Worm (Caenorhabditis elegans): ENCODE results near the gene ent-2.

Gene ent-2

DNA sequence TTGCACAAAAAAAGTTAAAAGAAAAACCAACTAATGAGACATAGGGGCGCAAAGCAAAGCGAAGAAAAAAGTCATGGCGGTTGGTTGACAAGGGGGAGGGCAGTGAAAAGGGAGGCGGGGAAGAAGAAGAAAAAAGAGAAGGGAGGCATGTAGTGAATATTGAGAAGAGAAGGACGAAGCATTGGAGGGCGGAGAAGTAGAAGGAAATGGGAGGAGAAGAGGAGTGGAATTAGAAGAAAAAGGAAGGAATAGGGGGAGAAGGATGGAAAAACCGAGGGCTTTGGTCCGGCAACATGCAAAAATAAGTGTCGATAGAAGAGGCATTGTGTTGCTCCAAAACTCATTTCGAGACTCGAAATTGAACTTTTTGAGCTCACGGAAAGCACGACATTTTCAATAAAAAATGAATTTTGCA is 29.9 kb downstream of the ent-2 start (continued):
- peak; percentile 4 for TF ChIP-seq F13H6.1 (tag; optimal IDR thresholded peaks at IDR 0.05)
- TF ChIP-seq unc-3 (GFP tag; conservative IDR thresholded peaks at IDR 0.05): no peak
- TF ChIP-seq unc-3 (tag; optimal IDR thresholded peaks at IDR 0.05): no peak
- TF ChIP-seq ceh-34 (tag; optimal IDR thresholded peaks at IDR 0.05): no peak
- TF ChIP-seq npax-4 (tag; optimal IDR thresholded peaks at IDR 0.05): no peak
- no peak for TF ChIP-seq pax-1 (tag; optimal IDR thresholded peaks at IDR 0.05)
- no peak for TF ChIP-seq pha-4 (tag; optimal IDR thresholded peaks at IDR 0.05)
- TF ChIP-seq syd-9 (tag; optimal IDR thresholded peaks at IDR 0.05): peak; percentile 2
- TF ChIP-seq T23F11.4 (GFP tag; optimal IDR thresholded peaks at IDR 0.05): no peak
- peak; percentile 63 for TF ChIP-seq ceh-31 (tag; optimal IDR thresholded peaks at IDR 0.05)
- TF ChIP-seq lim-6 (tag; optimal IDR thresholded peaks at IDR 0.05): no peak
- TF ChIP-seq pqm-1 (tag; optimal IDR thresholded peaks at IDR 0.05): no peak
- TF ChIP-seq ceh-19 (GFP tag; optimal IDR thresholded peaks at IDR 0.05): no peak
- TF ChIP-seq ceh-24 (tag; optimal IDR thresholded peaks at IDR 0.05): no peak
- no peak for TF ChIP-seq fkh-6 (tag; optimal IDR thresholded peaks at IDR 0.05)
- no peak for TF ChIP-seq ceh-22 (tag; optimal IDR thresholded peaks at IDR 0.05)

DNA sequence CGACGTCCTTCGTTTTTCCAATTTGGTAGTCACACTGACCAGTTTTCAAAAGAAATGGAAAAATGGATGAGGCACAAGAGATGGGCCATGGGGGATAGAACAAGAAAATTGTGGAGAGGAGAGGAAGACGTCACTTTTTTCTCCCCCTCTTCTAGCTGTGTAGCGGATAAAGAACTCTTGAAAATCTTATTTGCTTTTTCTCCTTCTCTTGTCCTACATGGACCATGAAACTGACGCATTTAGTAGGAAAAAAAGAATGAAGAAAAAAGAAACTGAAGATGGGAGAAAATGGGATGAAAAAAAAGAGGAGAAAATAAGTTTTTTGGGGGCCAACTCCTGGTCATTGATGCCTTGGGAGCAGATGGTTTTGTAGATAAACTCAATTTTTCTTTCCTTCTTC is 33.1 kb downstream of the ent-2 start:
- TF ChIP-seq unc-42 (tag; optimal IDR thresholded peaks at IDR 0.05) (peak; percentile 92), npax-4 (tag; optimal IDR thresholded peaks at IDR 0.05) (no peak), pha-4 (tag; optimal IDR thresholded peaks at IDR 0.05) (no peak)

DNA sequence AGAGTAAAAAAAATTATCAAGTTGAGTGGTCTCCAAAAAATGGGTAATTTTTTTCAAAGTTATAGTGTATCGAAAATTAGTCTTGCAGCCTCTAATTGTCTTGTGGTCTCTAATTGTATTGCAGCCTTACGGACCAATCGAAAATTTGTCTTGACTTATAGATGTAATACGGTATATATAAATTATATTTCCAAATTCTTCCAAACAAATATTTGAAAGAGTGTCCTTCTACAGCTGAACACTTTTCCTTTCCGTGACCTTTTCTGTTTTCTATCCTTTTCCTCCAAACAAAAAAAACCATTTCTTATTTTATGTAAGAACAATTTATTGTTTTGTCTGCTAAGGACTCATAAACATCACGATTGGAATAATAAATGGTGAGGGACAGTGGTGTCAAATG is 39.7 kb downstream of the ent-2 start, which contains the start of gene K09E9.7:
Gene K09E9.7 (plus strand): TSS at position 301 of the 400 bp plus-strand sequence.
- TF ChIP-seq ceh-22 (tag; optimal IDR thresholded peaks at IDR 0.05) (no peak), F13H6.1 (tag; optimal IDR thresholded peaks at IDR 0.05) (no peak), ceh-9 (tag; optimal IDR thresholded peaks at IDR 0.05) (no peak), npax-4 (tag; optimal IDR thresholded peaks at IDR 0.05) (no peak), T23F11.4 (GFP tag; optimal IDR thresholded peaks at IDR 0.05) (no peak)

DNA sequence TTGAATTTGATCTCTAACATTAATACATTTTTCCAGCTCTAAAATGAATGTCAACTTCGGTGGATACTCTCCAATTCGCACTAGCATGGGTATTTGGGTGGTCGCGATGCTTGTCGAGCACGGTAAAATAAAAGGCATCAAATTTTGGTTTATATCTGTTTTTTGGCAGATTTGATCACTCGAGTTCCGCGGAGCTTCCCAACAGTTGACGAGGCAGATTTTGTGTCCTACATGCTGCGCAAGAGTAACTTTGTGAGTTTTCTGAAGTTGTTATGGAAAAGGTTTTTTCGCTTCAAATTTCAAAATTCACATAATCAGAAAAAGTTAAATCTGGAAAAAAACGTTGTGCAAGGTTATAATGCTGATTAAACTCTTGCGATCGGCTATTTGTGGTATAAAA is 40.5 kb downstream of the ent-2 start:
- TF ChIP-seq hlh-6 (tag; optimal IDR thresholded peaks at IDR 0.05) (no peak), pag-3 (tag; optimal IDR thresholded peaks at IDR 0.05; ENCODE audit: borderline replicate concordance) (no peak), lim-6 (tag; optimal IDR thresholded peaks at IDR 0.05) (no peak), ttx-3 (tag; optimal IDR thresholded peaks at IDR 0.05) (no peak), hlh-13 (GFP tag; optimal IDR thresholded peaks at IDR 0.05) (no peak), ceh-22 (tag; optimal IDR thresholded peaks at IDR 0.05) (no peak), sox-2 (GFP tag; IDR thresholded peaks at IDR 0.05) (no peak), ceh-14 (tag; optimal IDR thresholded peaks at IDR 0.05) (no peak), dve-1 (tag; optimal IDR thresholded peaks at IDR 0.05) (no peak), hlh-15 (tag; optimal IDR thresholded peaks at IDR 0.05) (no peak), hlh-8 (tag; optimal IDR thresholded peaks at IDR 0.05) (no peak), npax-4 (tag; optimal IDR thresholded peaks at IDR 0.05) (no peak), ceh-45 (GFP tag; IDR thresholded peaks at IDR 0.05) (no peak), che-1 (tag; optimal IDR thresholded peaks at IDR 0.05) (no peak), eyg-1 (tag; optimal IDR thresholded peaks at IDR 0.05) (no peak), ceh-9 (tag; optimal IDR thresholded peaks at IDR 0.05) (no peak), ceh-19 (GFP tag; optimal IDR thresholded peaks at IDR 0.05) (no peak), C38D4.7 (GFP tag; optimal IDR thresholded peaks at IDR 0.05) (no peak), ceh-24 (tag; optimal IDR thresholded peaks at IDR 0.05) (no peak)

DNA sequence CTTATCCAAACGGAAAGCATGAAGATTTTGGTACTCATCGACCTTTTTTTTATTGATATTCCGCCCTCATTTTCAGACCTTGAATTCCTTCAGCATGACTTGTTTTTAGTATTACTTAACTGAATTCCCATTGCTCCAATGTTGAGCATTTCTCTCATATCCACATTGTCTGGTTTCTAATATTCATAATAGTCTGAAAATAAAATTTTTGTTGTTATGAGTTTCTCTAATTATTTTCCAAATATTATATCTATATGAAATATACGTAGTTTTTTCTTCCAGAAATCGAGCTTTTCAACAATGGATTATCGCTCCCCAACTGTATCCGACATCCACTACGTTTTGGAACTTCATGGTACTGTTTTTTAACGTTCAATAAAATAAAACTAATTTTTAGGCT is 41.8 kb downstream of the ent-2 start, which contains the start of gene H08J19.1:
Gene H08J19.1 (plus strand): TSS at position 301 of the 400 bp plus-strand sequence.
- TF ChIP-seq lim-6 (tag; optimal IDR thresholded peaks at IDR 0.05): no peak
- TF ChIP-seq madf-2 (tag; optimal IDR thresholded peaks at IDR 0.05): no peak
- TF ChIP-seq hlh-30 (tag; optimal IDR thresholded peaks at IDR 0.05; ENCODE audit: insufficient read depth): no peak
- TF ChIP-seq hlh-6 (tag; optimal IDR thresholded peaks at IDR 0.05): no peak
- no peak for TF ChIP-seq tbx-2 (tag; optimal IDR thresholded peaks at IDR 0.05)
- no peak for TF ChIP-seq ceh-48 (tag; optimal IDR thresholded peaks at IDR 0.05)

Measured in whole organism, late embryonic.